Worm (Caenorhabditis elegans): ENCODE measurements around the gene dhhc-14.

Gene dhhc-14

DNA sequence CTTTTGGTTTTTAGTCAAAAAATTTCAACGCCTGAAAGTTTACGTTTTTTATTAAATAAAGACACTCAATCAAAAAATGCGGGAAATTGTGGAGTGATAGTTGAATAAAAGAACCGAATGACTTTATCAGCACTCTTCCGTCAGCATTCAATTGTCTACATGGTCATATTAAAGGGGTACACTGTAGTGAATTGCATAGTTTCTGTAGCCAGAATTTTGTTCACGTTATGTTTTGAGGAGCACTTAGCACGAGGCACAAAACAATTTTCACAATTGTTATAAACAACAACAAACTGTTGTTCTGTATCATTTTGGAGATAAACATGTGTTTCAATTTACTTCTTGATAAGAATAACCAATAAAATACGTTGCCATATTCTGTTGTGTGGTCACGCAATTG is 3.1 kb upstream of the dhhc-14 start, which contains the start of gene D2021.4:
Gene D2021.4, minus strand, starts transcription at position 48 of the 400 bp plus-strand sequence.
- TF ChIP-seq pqm-1 (tag; optimal IDR thresholded peaks at IDR 0.05) (peak; percentile 50), mdl-1 (tag; optimal IDR thresholded peaks at IDR 0.05) (no peak), nfya-1 (tag; optimal IDR thresholded peaks at IDR 0.05; ENCODE audit: insufficient read depth) (no peak), pha-4 (tag; optimal IDR thresholded peaks at IDR 0.05) (peak; percentile 32), R02D3.7 (tag; optimal IDR thresholded peaks at IDR 0.05) (no peak), elt-2 (tag; optimal IDR thresholded peaks at IDR 0.05) (peak; percentile 87), aly-2 (tag; optimal IDR thresholded peaks at IDR 0.05) (no peak), nhr-43 (tag; optimal IDR thresholded peaks at IDR 0.05; ENCODE audit: poor library complexity, severe bottlenecking) (no peak)

DNA sequence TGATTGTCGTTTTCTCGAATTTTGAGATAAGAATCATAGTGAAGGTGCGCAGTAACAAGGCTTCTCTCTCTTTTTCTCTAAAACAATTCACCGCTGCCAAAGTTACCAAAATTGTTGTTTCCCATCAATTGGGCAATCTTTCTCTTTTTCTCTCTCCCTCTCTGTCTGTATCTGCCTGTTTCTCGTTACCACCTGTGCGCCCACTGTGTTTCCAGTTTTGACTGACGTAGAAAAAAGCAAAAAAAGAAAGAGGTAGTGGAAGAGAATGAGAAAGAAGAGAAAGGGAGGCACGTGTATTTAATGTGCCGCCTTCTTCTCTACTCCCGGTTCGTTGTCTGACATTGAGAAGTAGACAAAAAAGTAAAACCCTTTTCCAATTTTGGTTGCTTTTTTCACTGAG is 2.0 kb upstream of the dhhc-14 start:
- no peak for TF ChIP-seq daf-12 (tag; optimal IDR thresholded peaks at IDR 0.05)
- no peak for TF ChIP-seq ceh-28 (tag; optimal IDR thresholded peaks at IDR 0.05)
- peak; percentile 75 for TF ChIP-seq elt-2 (tag; optimal IDR thresholded peaks at IDR 0.05)
- TF ChIP-seq hmg-11 (tag; optimal IDR thresholded peaks at IDR 0.05) = peak; percentile 46
- no peak for TF ChIP-seq zag-1 (tag; optimal IDR thresholded peaks at IDR 0.05)
- TF ChIP-seq pha-4 (tag; optimal IDR thresholded peaks at IDR 0.05) = peak; percentile 69
- peak; percentile 61 for TF ChIP-seq nhr-23 (tag; optimal IDR thresholded peaks at IDR 0.05)
- TF ChIP-seq nhr-77 (tag; optimal IDR thresholded peaks at IDR 0.05) = no peak
- no peak for TF ChIP-seq unc-39 (tag; optimal IDR thresholded peaks at IDR 0.05)
- TF ChIP-seq lin-39 (tag; optimal IDR thresholded peaks at IDR 0.05) = no peak
- peak; percentile 27 for TF ChIP-seq pqm-1 (tag; optimal IDR thresholded peaks at IDR 0.05)
- peak; percentile 53 for TF ChIP-seq nfya-1 (tag; optimal IDR thresholded peaks at IDR 0.05; ENCODE audit: insufficient read depth)
- peak; percentile 24 for TF ChIP-seq egl-27 (tag; optimal IDR thresholded peaks at IDR 0.05)
- no peak for TF ChIP-seq tbx-2 (tag; optimal IDR thresholded peaks at IDR 0.05)
- TF ChIP-seq mml-1 (tag; optimal IDR thresholded peaks at IDR 0.05) = peak; percentile 38
- peak; percentile 26 for TF ChIP-seq nhr-43 (tag; optimal IDR thresholded peaks at IDR 0.05; ENCODE audit: poor library complexity, severe bottlenecking)
- no peak for TF ChIP-seq nhr-67 (tag; optimal IDR thresholded peaks at IDR 0.05)
- peak; percentile 78 for TF ChIP-seq elt-1 (tag; optimal IDR thresholded peaks at IDR 0.05)
- peak; percentile 61 for TF ChIP-seq mdl-1 (tag; optimal IDR thresholded peaks at IDR 0.05)
- TF ChIP-seq nhr-25 (tag; optimal IDR thresholded peaks at IDR 0.05) = peak; percentile 96
- no peak for TF ChIP-seq ztf-11 (tag; optimal IDR thresholded peaks at IDR 0.05)
- TF ChIP-seq elt-3 (tag; optimal IDR thresholded peaks at IDR 0.05) = no peak
- TF ChIP-seq skn-1 (tag; optimal IDR thresholded peaks at IDR 0.05) = peak; percentile 0
- no peak for TF ChIP-seq ceh-82 (tag; optimal IDR thresholded peaks at IDR 0.05)
- no peak for TF ChIP-seq nhr-28 (tag; optimal IDR thresholded peaks at IDR 0.05)
- no peak for TF ChIP-seq eor-1 (tag; optimal IDR thresholded peaks at IDR 0.05)

DNA sequence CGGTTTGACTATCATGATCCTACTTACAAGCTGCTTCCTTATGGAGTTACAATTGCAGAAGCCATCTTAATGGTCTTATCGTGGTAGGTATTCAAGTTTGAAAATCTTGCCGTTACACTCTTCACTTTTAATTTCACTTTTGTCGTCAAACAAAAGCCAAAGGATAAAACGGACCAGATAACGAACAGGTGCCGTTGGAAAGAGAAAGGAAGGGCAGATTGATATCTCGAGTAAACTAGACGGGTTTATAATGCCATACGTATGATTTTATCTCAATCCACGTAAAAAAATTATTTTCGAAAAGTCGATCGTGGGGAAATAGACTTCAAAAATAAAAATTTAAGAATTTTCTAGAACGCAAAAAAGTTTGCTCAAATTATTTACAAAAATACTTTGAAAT is 2.0 kb downstream of the dhhc-14 start:
- TF ChIP-seq ztf-11 (tag; optimal IDR thresholded peaks at IDR 0.05) = no peak
- peak; percentile 83 for TF ChIP-seq elt-1 (tag; optimal IDR thresholded peaks at IDR 0.05)
- no peak for TF ChIP-seq nhr-28 (tag; optimal IDR thresholded peaks at IDR 0.05)
- peak; percentile 52 for TF ChIP-seq nhr-25 (tag; optimal IDR thresholded peaks at IDR 0.05)

DNA sequence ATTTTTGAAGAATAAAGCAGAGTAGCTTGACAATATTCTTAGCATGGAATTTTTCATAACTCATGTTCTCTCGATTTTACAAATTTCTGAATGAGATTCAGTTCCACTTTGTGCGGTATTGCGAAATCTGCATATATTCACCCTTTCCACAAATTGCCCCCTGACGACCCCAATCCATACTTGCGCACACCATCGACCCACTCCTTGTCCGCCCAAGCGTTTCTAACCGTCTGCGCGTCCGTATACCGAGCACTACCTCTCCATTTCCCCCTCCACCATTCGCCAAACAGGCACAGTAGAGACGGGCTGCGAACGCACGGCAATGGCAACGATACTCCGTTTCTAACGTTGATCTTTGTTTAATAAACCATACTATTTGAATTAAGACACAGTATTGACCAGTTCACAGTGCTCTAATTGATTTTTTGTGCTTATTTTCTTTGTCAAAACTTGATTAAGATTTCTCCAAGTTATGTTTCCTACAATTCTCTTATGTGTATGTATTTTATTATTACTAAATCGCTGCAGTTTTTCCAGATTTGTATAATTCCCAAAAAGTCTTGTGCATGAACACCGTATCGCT is 4.6 kb downstream of the dhhc-14 start, which contains the start of gene utx-1:
Gene utx-1, plus strand, starts transcription at position 533 of the 583 bp plus-strand sequence.
- no peak for TF ChIP-seq elt-1 (tag; optimal IDR thresholded peaks at IDR 0.05)
- TF ChIP-seq unc-39 (tag; optimal IDR thresholded peaks at IDR 0.05) = no peak
- no peak for TF ChIP-seq pqm-1 (tag; optimal IDR thresholded peaks at IDR 0.05)
- no peak for TF ChIP-seq hmg-11 (tag; optimal IDR thresholded peaks at IDR 0.05)
- no peak for TF ChIP-seq fos-1 (tag; optimal IDR thresholded peaks at IDR 0.05)
- no peak for TF ChIP-seq jun-1 (tag; optimal IDR thresholded peaks at IDR 0.05)
- TF ChIP-seq lin-39 (tag; optimal IDR thresholded peaks at IDR 0.05) = peak; percentile 68
- no peak for TF ChIP-seq unc-62 (GFP tag; optimal IDR thresholded peaks at IDR 0.05)
- TF ChIP-seq ceh-82 (tag; optimal IDR thresholded peaks at IDR 0.05) = no peak
- TF ChIP-seq nhr-77 (tag; optimal IDR thresholded peaks at IDR 0.05) = no peak
- no peak for TF ChIP-seq tbx-2 (tag; optimal IDR thresholded peaks at IDR 0.05)
- no peak for TF ChIP-seq ceh-16 (tag; optimal IDR thresholded peaks at IDR 0.05)
- peak; percentile 1 for TF ChIP-seq pha-4 (tag; optimal IDR thresholded peaks at IDR 0.05)
- no peak for TF ChIP-seq nhr-67 (tag; optimal IDR thresholded peaks at IDR 0.05)
- TF ChIP-seq egl-27 (tag; optimal IDR thresholded peaks at IDR 0.05) = no peak
- no peak for TF ChIP-seq ceh-28 (tag; optimal IDR thresholded peaks at IDR 0.05)
- TF ChIP-seq lin-15B (tag; optimal IDR thresholded peaks at IDR 0.05) = no peak
- no peak for TF ChIP-seq nhr-76 (tag; optimal IDR thresholded peaks at IDR 0.05)
- no peak for TF ChIP-seq daf-12 (tag; optimal IDR thresholded peaks at IDR 0.05)
- no peak for TF ChIP-seq snpc-4 (tag; optimal IDR thresholded peaks at IDR 0.05)
- no peak for TF ChIP-seq mdl-1 (tag; optimal IDR thresholded peaks at IDR 0.05)
- TF ChIP-seq nhr-28 (tag; optimal IDR thresholded peaks at IDR 0.05) = no peak
- TF ChIP-seq zag-1 (tag; optimal IDR thresholded peaks at IDR 0.05) = no peak
- TF ChIP-seq nhr-25 (tag; optimal IDR thresholded peaks at IDR 0.05) = peak; percentile 26
- TF ChIP-seq elt-2 (tag; optimal IDR thresholded peaks at IDR 0.05) = no peak
- TF ChIP-seq nhr-43 (tag; optimal IDR thresholded peaks at IDR 0.05; ENCODE audit: poor library complexity, severe bottlenecking) = no peak
- TF ChIP-seq eor-1 (tag; optimal IDR thresholded peaks at IDR 0.05) = no peak
- TF ChIP-seq nhr-12 (tag; optimal IDR thresholded peaks at IDR 0.05) = no peak
- peak; percentile 64 for TF ChIP-seq nfya-1 (tag; optimal IDR thresholded peaks at IDR 0.05; ENCODE audit: insufficient read depth)
- no peak for TF ChIP-seq lsy-12 (tag; optimal IDR thresholded peaks at IDR 0.05)
- TF ChIP-seq mml-1 (tag; optimal IDR thresholded peaks at IDR 0.05) = no peak
- no peak for TF ChIP-seq elt-3 (tag; optimal IDR thresholded peaks at IDR 0.05)
- no peak for TF ChIP-seq nhr-237 (tag; optimal IDR thresholded peaks at IDR 0.05)
- no peak for TF ChIP-seq ZK546.5 (tag; optimal IDR thresholded peaks at IDR 0.05)
- peak; percentile 12 for TF ChIP-seq sea-2 (GFP tag; optimal IDR thresholded peaks at IDR 0.05)
- no peak for TF ChIP-seq ztf-4 (tag; optimal IDR thresholded peaks at IDR 0.05)
- no peak for TF ChIP-seq ztf-11 (tag; optimal IDR thresholded peaks at IDR 0.05)
- TF ChIP-seq ceh-9 (tag; optimal IDR thresholded peaks at IDR 0.05) = no peak
